Worm (Caenorhabditis elegans): ENCODE results near the gene K10D6.4.

K10D6.4 gene

ce11 chrV:11198094-11198493 is 3.6 kb upstream of the K10D6.4 start:
- TF ChIP-seq egl-27 (tag; optimal IDR thresholded peaks at IDR 0.05), result no peak
- TF ChIP-seq ceh-16 (tag; optimal IDR thresholded peaks at IDR 0.05), result peak; percentile 53
- TF ChIP-seq unc-39 (tag; optimal IDR thresholded peaks at IDR 0.05), result no peak
- TF ChIP-seq nhr-21 (tag; optimal IDR thresholded peaks at IDR 0.05), result no peak
- TF ChIP-seq blmp-1 (tag; optimal IDR thresholded peaks at IDR 0.05; ENCODE audit: insufficient read depth), result peak; percentile 67
- TF ChIP-seq F13H6.1 (tag; optimal IDR thresholded peaks at IDR 0.05), result no peak
- no peak for TF ChIP-seq zag-1 (tag; optimal IDR thresholded peaks at IDR 0.05)
- no peak for TF ChIP-seq lin-39 (tag; optimal IDR thresholded peaks at IDR 0.05)
- TF ChIP-seq snpc-4 (tag; optimal IDR thresholded peaks at IDR 0.05), result no peak
- no peak for TF ChIP-seq nhr-237 (tag; optimal IDR thresholded peaks at IDR 0.05)
- TF ChIP-seq C34F6.9 (tag; optimal IDR thresholded peaks at IDR 0.05), result no peak
- TF ChIP-seq lsy-2 (tag; optimal IDR thresholded peaks at IDR 0.05), result no peak

DNA sequence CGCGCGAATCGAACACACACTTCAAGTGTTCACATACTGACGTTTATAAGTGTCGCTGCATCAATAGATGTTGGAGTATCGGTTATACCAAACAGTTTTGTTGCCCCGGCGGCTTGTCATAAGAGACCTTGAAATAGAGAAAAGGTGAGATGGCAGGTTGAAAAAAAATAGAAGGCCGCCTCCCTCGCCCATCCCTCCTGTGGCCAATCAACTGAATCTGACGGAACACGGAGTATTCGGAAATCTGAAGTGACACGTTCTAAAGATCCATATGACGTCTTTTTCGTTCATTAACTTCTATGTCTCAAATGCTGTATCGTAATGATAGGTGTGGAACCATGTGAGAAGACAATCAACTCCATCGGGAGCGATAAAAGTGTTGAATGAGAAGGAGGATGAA is 2.2 kb upstream of the K10D6.4 start:
- no peak for TF ChIP-seq lsy-2 (tag; optimal IDR thresholded peaks at IDR 0.05)
- no peak for TF ChIP-seq mdl-1 (tag; optimal IDR thresholded peaks at IDR 0.05)
- no peak for TF ChIP-seq mab-5 (tag; optimal IDR thresholded peaks at IDR 0.05)
- TF ChIP-seq skn-1 (tag; optimal IDR thresholded peaks at IDR 0.05), result no peak
- TF ChIP-seq peb-1 (tag; optimal IDR thresholded peaks at IDR 0.05), result no peak
- no peak for TF ChIP-seq C34F6.9 (tag; optimal IDR thresholded peaks at IDR 0.05)
- no peak for TF ChIP-seq snpc-4 (tag; optimal IDR thresholded peaks at IDR 0.05)
- TF ChIP-seq nhr-21 (tag; optimal IDR thresholded peaks at IDR 0.05), result no peak
- TF ChIP-seq unc-62 (GFP tag; optimal IDR thresholded peaks at IDR 0.05), result no peak
- TF ChIP-seq ztf-4 (tag; optimal IDR thresholded peaks at IDR 0.05), result no peak
- no peak for TF ChIP-seq R02D3.7 (tag; optimal IDR thresholded peaks at IDR 0.05)
- no peak for TF ChIP-seq nhr-237 (tag; optimal IDR thresholded peaks at IDR 0.05)
- TF ChIP-seq lin-11 (tag; optimal IDR thresholded peaks at IDR 0.05), result no peak
- no peak for TF ChIP-seq nhr-77 (tag; optimal IDR thresholded peaks at IDR 0.05)

ce11 chrV:11200316-11200715 is 1.4 kb upstream of the K10D6.4 start, which contains the start of gene K10D6.3:
Gene K10D6.3 (plus strand): TSS chrV:11200616.
- TF ChIP-seq ztf-1 (GFP tag; conservative IDR thresholded peaks at IDR 0.05) (no peak), nhr-129 (tag; optimal IDR thresholded peaks at IDR 0.05) (no peak), ztf-4 (tag; optimal IDR thresholded peaks at IDR 0.05) (no peak), ztf-11 (tag; optimal IDR thresholded peaks at IDR 0.05) (no peak), sem-4 (tag; optimal IDR thresholded peaks at IDR 0.05) (no peak), F13H6.1 (tag; optimal IDR thresholded peaks at IDR 0.05) (no peak), lin-11 (tag; optimal IDR thresholded peaks at IDR 0.05) (no peak), nhr-237 (tag; optimal IDR thresholded peaks at IDR 0.05) (no peak), elt-3 (tag; optimal IDR thresholded peaks at IDR 0.05) (no peak), ama-1 (optimal IDR thresholded peaks at IDR 0.05) (no peak), unc-39 (tag; optimal IDR thresholded peaks at IDR 0.05) (no peak), elt-1 (tag; optimal IDR thresholded peaks at IDR 0.05) (no peak), fos-1 (tag; optimal IDR thresholded peaks at IDR 0.05) (no peak), lin-13 (GFP tag; optimal IDR thresholded peaks at IDR 0.05) (no peak), lin-39 (tag; optimal IDR thresholded peaks at IDR 0.05) (no peak)

DNA sequence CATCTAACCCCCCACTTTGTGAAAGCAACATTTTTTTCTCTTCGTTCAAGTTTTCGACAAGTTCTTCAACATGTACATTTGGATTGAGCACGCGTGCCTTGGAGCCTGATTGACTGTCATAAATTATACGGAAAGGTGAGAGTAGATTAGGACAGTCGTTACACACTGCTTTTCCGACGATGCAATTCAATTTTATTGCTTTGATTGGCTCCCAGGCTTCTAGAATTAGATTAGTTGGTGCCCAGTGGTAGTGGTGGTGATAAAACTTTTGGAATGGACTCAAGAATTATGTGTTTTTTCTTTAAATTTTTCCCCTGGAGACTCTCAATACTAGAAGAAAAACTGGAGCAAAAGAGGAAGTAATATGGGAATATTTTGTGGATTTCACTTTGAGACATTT is 2.7 kb downstream of the K10D6.4 start:
- TF ChIP-seq ztf-1 (GFP tag; conservative IDR thresholded peaks at IDR 0.05) (no peak), nhr-77 (tag; optimal IDR thresholded peaks at IDR 0.05) (no peak), nhr-23 (tag; optimal IDR thresholded peaks at IDR 0.05) (no peak), nhr-6 (tag; optimal IDR thresholded peaks at IDR 0.05) (no peak), nhr-237 (tag; optimal IDR thresholded peaks at IDR 0.05) (no peak), elt-1 (tag; optimal IDR thresholded peaks at IDR 0.05) (no peak), nhr-10 (tag; optimal IDR thresholded peaks at IDR 0.05) (no peak), alr-1 (tag; optimal IDR thresholded peaks at IDR 0.05) (no peak), skn-1 (tag; optimal IDR thresholded peaks at IDR 0.05) (no peak), ceh-82 (tag; optimal IDR thresholded peaks at IDR 0.05) (no peak), zag-1 (tag; optimal IDR thresholded peaks at IDR 0.05) (no peak), unc-55 (GFP tag; optimal IDR thresholded peaks at IDR 0.05) (no peak), unc-62 (GFP tag; optimal IDR thresholded peaks at IDR 0.05) (no peak), lin-13 (GFP tag; optimal IDR thresholded peaks at IDR 0.05) (no peak), mab-5 (tag; optimal IDR thresholded peaks at IDR 0.05) (no peak), lin-11 (tag; optimal IDR thresholded peaks at IDR 0.05) (no peak), nhr-25 (tag; optimal IDR thresholded peaks at IDR 0.05) (no peak), snpc-4 (tag; optimal IDR thresholded peaks at IDR 0.05) (no peak), mbf-1 (tag; optimal IDR thresholded peaks at IDR 0.05) (no peak), elt-3 (tag; optimal IDR thresholded peaks at IDR 0.05) (no peak)

Data from whole organism, L2 larva.